Worm (Caenorhabditis elegans): ENCODE measurements around the gene ZK105.13.

DNA sequence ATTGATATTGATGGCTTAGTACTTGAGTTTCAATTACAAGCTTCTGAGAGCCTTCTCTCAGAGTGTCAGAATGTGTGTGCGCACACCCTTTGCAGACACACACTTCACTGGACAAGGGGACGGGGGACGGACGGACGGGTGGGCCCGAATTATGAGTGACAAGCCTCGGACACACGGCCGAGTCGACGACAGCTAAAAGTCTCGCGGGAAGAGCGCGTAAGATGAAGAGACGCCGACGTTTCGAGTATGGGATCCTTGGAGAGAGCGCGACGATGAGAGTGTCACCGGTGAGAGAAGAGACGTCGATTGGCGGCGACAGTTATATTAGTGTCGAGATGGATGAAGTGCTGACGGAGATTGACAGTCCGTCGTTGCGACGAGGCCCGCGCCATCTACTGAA, 32.9 kb upstream of the ZK105.13 start:
- TF ChIP-seq nhr-237 (tag; optimal IDR thresholded peaks at IDR 0.05) (no peak), hlh-4 (tag; optimal IDR thresholded peaks at IDR 0.05) (no peak), ztf-11 (tag; optimal IDR thresholded peaks at IDR 0.05) (peak in 1 of 2 experiments; percentile 11), aha-1 (tag; optimal IDR thresholded peaks at IDR 0.05) (no peak), snpc-4 (tag; optimal IDR thresholded peaks at IDR 0.05) (no peak), C16A3.4 (tag; optimal IDR thresholded peaks at IDR 0.05) (no peak), unc-62 (GFP tag; optimal IDR thresholded peaks at IDR 0.05) (peak; percentile 39), aly-2 (tag; optimal IDR thresholded peaks at IDR 0.05) (no peak), irx-1 (tag; optimal IDR thresholded peaks at IDR 0.05) (no peak), zip-4 (GFP tag; optimal IDR thresholded peaks at IDR 0.05) (no peak), nhr-12 (tag; optimal IDR thresholded peaks at IDR 0.05) (no peak), efl-1 (optimal IDR thresholded peaks at IDR 0.05) (peak in 1 of 2 experiments; percentile 23), efl-1 (GFP tag; optimal IDR thresholded peaks at IDR 0.05 in 1 of 2) (no peak), sptf-1 (tag; optimal IDR thresholded peaks at IDR 0.05) (no peak)
